Fruit fly (Drosophila melanogaster): ENCODE measurements around the gene ush.

Gene ush

DNA sequence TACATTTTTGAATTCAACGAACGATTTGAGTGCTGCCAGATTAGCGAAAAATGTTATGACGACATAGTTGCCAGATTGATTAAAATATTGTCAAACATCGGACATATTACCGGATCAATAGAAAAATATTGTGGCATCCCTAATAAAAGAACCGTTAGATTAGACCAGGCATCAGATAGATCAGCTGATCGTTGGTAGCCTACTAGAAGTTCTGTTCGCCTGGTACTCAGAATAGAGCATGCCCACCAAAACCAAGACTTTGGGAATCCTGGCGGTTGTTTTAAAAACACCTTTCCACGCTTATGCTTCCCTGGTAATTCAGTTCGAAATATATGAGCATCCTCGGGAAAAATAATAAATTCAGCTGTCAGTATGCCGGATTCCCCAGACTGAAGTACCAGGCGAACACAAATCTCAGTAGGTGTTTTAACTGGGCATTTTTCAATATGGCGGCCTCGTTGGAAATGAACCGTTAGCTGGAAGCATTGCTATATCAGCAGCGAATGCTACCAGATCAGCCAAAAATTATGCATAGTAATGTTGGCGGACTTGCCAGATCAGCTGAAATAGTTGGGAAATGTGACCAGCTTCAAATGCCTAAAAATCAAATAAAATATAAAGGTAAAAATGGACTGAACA lies 64.7 kb downstream of the ush start (continued):
- TF ChIP-seq sqz (GFP tag; optimal IDR thresholded peaks at IDR 0.05) (no peak), repo (GFP tag; optimal IDR thresholded peaks at IDR 0.05) (no peak), pum (GFP tag; optimal IDR thresholded peaks at IDR 0.05) (no peak), Oaz (GFP tag; IDR thresholded peaks at IDR 0.05) (no peak), cg (GFP tag; optimal IDR thresholded peaks at IDR 0.05) (peak; percentile 21), hth (optimal IDR thresholded peaks at IDR 0.05) (no peak), zf30C (GFP tag; optimal IDR thresholded peaks at IDR 0.05) (peak; percentile 56), prd (optimal IDR thresholded peaks at IDR 0.05) (no peak), prd (GFP tag; IDR thresholded peaks at IDR 0.05) (no peak), CG3838 (GFP tag; optimal IDR thresholded peaks at IDR 0.05) (no peak), CG10147 (GFP tag; optimal IDR thresholded peaks at IDR 0.05) (peak; percentile 16), CG3281 (GFP tag; optimal IDR thresholded peaks at IDR 0.05) (no peak), NC2α (GFP tag; optimal IDR thresholded peaks at IDR 0.05) (no peak), Hr3 (GFP tag; optimal IDR thresholded peaks at IDR 0.05) (no peak), Mrtf (GFP tag; IDR thresholded peaks at IDR 0.05) (no peak), stwl (tag; optimal IDR thresholded peaks at IDR 0.05) (peak; percentile 70), tio (GFP tag; optimal IDR thresholded peaks at IDR 0.05) (no peak), twi (tag; optimal IDR thresholded peaks at IDR 0.05) (peak; percentile 8), Bgb (GFP tag; IDR thresholded peaks at IDR 0.05; ENCODE audit: partially characterized antibody) (peak; percentile 50), CG17568 (GFP tag; optimal IDR thresholded peaks at IDR 0.05) (no peak), CG6683 (GFP tag; optimal IDR thresholded peaks at IDR 0.05) (no peak), pan (optimal IDR thresholded peaks at IDR 0.05) (no peak), pan (GFP tag; optimal IDR thresholded peaks at IDR 0.05 in 1 of 2, IDR thresholded peaks at IDR 0.05 in 1 of 2) (no peak), CG9932 (GFP tag; IDR thresholded peaks at IDR 0.05) (peak; percentile 11; the same call in 1 of the 2 replicates), Ravus (GFP tag; IDR thresholded peaks at IDR 0.05) (no peak), CG7928 (GFP tag; optimal IDR thresholded peaks at IDR 0.05) (peak; percentile 9), CG18262 (tag; optimal IDR thresholded peaks at IDR 0.05) (peak; percentile 43), YL-1 (GFP tag; optimal IDR thresholded peaks at IDR 0.05) (peak; percentile 24), Sox102F (GFP tag; optimal IDR thresholded peaks at IDR 0.05) (no peak), Dip3 (GFP tag; optimal IDR thresholded peaks at IDR 0.05) (no peak), CG17612 (GFP tag; IDR thresholded peaks at IDR 0.05) (no peak), lmd (GFP tag; IDR thresholded peaks at IDR 0.05) (no peak), ewg (GFP tag; optimal IDR thresholded peaks at IDR 0.05) (no peak), crp (GFP tag; optimal IDR thresholded peaks at IDR 0.05) (peak; percentile 73 to 92), dmrt11E (tag; optimal IDR thresholded peaks at IDR 0.05) (no peak), rib (GFP tag; IDR thresholded peaks at IDR 0.05) (no peak), BEAF-32 (GFP tag; optimal IDR thresholded peaks at IDR 0.05) (peak; percentile 39), CG34422 (GFP tag; IDR thresholded peaks at IDR 0.05) (no peak; the same call in 2 of the 3 replicates), CG14667 (GFP tag; IDR thresholded peaks at IDR 0.05) (no peak), sr (GFP tag; IDR thresholded peaks at IDR 0.05) (no peak), pfk (GFP tag; optimal IDR thresholded peaks at IDR 0.05) (no peak), ro (GFP tag; IDR thresholded peaks at IDR 0.05) (no peak), CG14441 (GFP tag; IDR thresholded peaks at IDR 0.05) (no peak), sens-2 (GFP tag; IDR thresholded peaks at IDR 0.05) (no peak), CG43689 (GFP tag; IDR thresholded peaks at IDR 0.05) (no peak), CG3163 (GFP tag; optimal IDR thresholded peaks at IDR 0.05) (peak; percentile 33), jigr1 (GFP tag; IDR thresholded peaks at IDR 0.05) (no peak), ssp (GFP tag; IDR thresholded peaks at IDR 0.05) (0 out of 2 replicates have a peak, but pooled peaks have one; percentile 24), Abd-B (GFP tag; optimal IDR thresholded peaks at IDR 0.05) (peak; percentile 28), h (optimal IDR thresholded peaks at IDR 0.05) (no peak), CG4707 (GFP tag; optimal IDR thresholded peaks at IDR 0.05) (no peak), dmrt99B (tag; optimal IDR thresholded peaks at IDR 0.05) (no peak)

All from whole organism, embryonic.